Worm (Caenorhabditis elegans) whole organism, young adult: Measurements from ENCODE around the gene acdh-12.

Source experiments
- C17E4.6 ChIP-seq: fragments of 200-800 bp; sonication (Bioruptor generic); IDR thresholded peaks from 2 replicates; pipeline ENCODE4 v1.3.6; 2022; ENCODE audit warnings: missing genetic modification reagents, missing genetic modification characterization, missing compliant biosample characterization
- F49E8.2 ChIP-seq: sonication (generic microtip); optimal IDR thresholded peaks from 3 replicates; lab custom pipeline; 2017; ENCODE audit warnings: missing genetic modification characterization, mild to moderate bottlenecking, missing compliant biosample characterization, antibody characterized with exemption, moderate library complexity; ENCODE audit not compliant: insufficient read depth
- Y53G8AR.9 ChIP-seq: fragments of 200-800 bp; sonication (Bioruptor generic); conservative IDR thresholded peaks from 2 replicates; pipeline ENCODE4 v1.3.6; 2022; ENCODE audit warnings: missing genetic modification reagents, missing genetic modification characterization, missing compliant biosample characterization
- ceh-79 ChIP-seq: sonication (generic microtip); optimal IDR thresholded peaks from 2 replicates; lab custom pipeline; 2017; ENCODE audit warnings: mild to moderate bottlenecking, missing genetic modification characterization, missing compliant biosample characterization
- nfyb-1 ChIP-seq: fragments of 200-800 bp; sonication (Bioruptor generic); IDR thresholded peaks from 2 replicates; pipeline ENCODE4 v1.3.6; 2022; ENCODE audit warnings: missing genetic modification reagents, missing genetic modification characterization, missing compliant biosample characterization
- pha-4 ChIP-seq: fragments of 150-350 bp; sonication (generic microtip); optimal IDR thresholded peaks from 2 replicates; lab custom pipeline; 2014; ENCODE audit warnings: missing biosample characterization, missing genetic modification reagents, missing genetic modification characterization
- snpc-4 ChIP-seq, 5 experiments: fragments of 150-350 bp in 1 of 5; sonication (generic microtip) in 4 of 5; optimal IDR thresholded peaks; 2 replicates each; lab custom pipeline; 2014 to 2018; ENCODE audit warnings: missing genetic modification characterization in 5 of 5, missing biosample characterization in 3 of 5, antibody characterized with exemption in 2 of 5, mild to moderate bottlenecking in 2 of 5, missing compliant biosample characterization in 2 of 5, missing genotype in 2 of 5, moderate library complexity in 2 of 5, missing genetic modification reagents in 1 of 5
- unc-130 ChIP-seq: sonication (generic microtip); optimal IDR thresholded peaks from 2 replicates; lab custom pipeline; 2016; ENCODE audit warnings: missing genetic modification reagents, missing genetic modification characterization, missing compliant biosample characterization

ce11 chrII:7147550-7147949 is 47.9 kb downstream of the acdh-12 start:
- peak; percentile 70 for TF ChIP-seq F49E8.2
- TF ChIP-seq Y53G8AR.9: no peak
- TF ChIP-seq nfyb-1 (GFP tag; lab: Robert Waterston, UW): no peak
- no peak for TF ChIP-seq ceh-79 (tag; lab: Kevin White, UChicago)
- peak; percentile 18 for TF ChIP-seq snpc-4 (GFP tag; optimal IDR thresholded peaks at IDR 0.05; lab: Kevin White, UChicago)
- TF ChIP-seq snpc-4 (tag; optimal IDR thresholded peaks at IDR 0.05; lab: Kevin White, UChicago): peak in 2 of 4 experiments; percentile 28 to 32
- TF ChIP-seq C17E4.6 (GFP tag; lab: Robert Waterston, UW): no peak
- TF ChIP-seq unc-130 (GFP tag; lab: Kevin White, UChicago): no peak
- TF ChIP-seq pha-4: no peak
